Worm (Caenorhabditis elegans) whole organism, late embryonic: Measurements from ENCODE around the gene F09F9.3.

ENCODE experiments used
- C08G9.2 ChIP-seq: sonication (generic microtip); optimal IDR thresholded peaks from 2 replicates; lab custom pipeline; 2016; ENCODE audit warnings: mild to moderate bottlenecking, missing genetic modification characterization, moderate library complexity, missing compliant biosample characterization
- T23F11.4 ChIP-seq: fragments of 200-800 bp; sonication (Bioruptor generic); optimal IDR thresholded peaks from 2 replicates; lab custom pipeline; 2018; ENCODE audit warnings: mild to moderate bottlenecking, missing genetic modification characterization, missing compliant biosample characterization
- Y22D7AL.16 ChIP-seq: sonication (generic microtip); optimal IDR thresholded peaks from 2 replicates; lab custom pipeline; 2016; ENCODE audit warnings: missing genetic modification characterization, missing compliant biosample characterization
- ahr-1 ChIP-seq: sonication (generic microtip); optimal IDR thresholded peaks from 2 replicates; lab custom pipeline; 2016; ENCODE audit warnings: missing genetic modification characterization, missing compliant biosample characterization
- ceh-14 ChIP-seq: sonication (generic microtip); optimal IDR thresholded peaks from 2 replicates; lab custom pipeline; 2016; ENCODE audit warnings: missing genotype, missing genetic modification characterization, missing compliant biosample characterization
- ceh-19 ChIP-seq: fragments of 200-800 bp; sonication (Bioruptor generic); optimal IDR thresholded peaks from 2 replicates; lab custom pipeline; 2018; ENCODE audit warnings: mild to moderate bottlenecking, missing genetic modification characterization, missing compliant biosample characterization
- ceh-22 ChIP-seq: sonication (generic microtip); optimal IDR thresholded peaks from 2 replicates; lab custom pipeline; 2017; ENCODE audit warnings: missing biosample characterization, missing genetic modification characterization
- ceh-24 ChIP-seq: sonication (generic microtip); optimal IDR thresholded peaks from 2 replicates; lab custom pipeline; 2016; ENCODE audit warnings: mild to moderate bottlenecking, missing genetic modification characterization, missing compliant biosample characterization
- ceh-30 ChIP-seq: fragments of 150-350 bp; optimal IDR thresholded peaks from 2 replicates; lab custom pipeline; 2014; ENCODE audit warnings: missing biosample characterization, missing genetic modification characterization
- ceh-31 ChIP-seq: sonication (generic microtip); optimal IDR thresholded peaks from 2 replicates; lab custom pipeline; 2016; ENCODE audit warnings: missing genetic modification characterization, missing compliant biosample characterization
- ceh-34 ChIP-seq: sonication (generic microtip); optimal IDR thresholded peaks from 2 replicates; lab custom pipeline; 2016; ENCODE audit warnings: mild to moderate bottlenecking, missing genetic modification characterization, missing compliant biosample characterization
- ceh-45 ChIP-seq: fragments of 200-800 bp; sonication (Bioruptor generic); IDR thresholded peaks from 2 replicates; pipeline ENCODE4 v1.3.6; 2022; ENCODE audit warnings: missing genetic modification reagents, missing genetic modification characterization, missing compliant biosample characterization
- ceh-48 ChIP-seq: sonication (generic microtip); optimal IDR thresholded peaks from 2 replicates; lab custom pipeline; 2016; ENCODE audit warnings: missing genetic modification characterization, inconsistent platforms, missing compliant biosample characterization
- ceh-6 ChIP-seq: fragments of 200-800 bp; sonication (Bioruptor generic); optimal IDR thresholded peaks from 2 replicates; lab custom pipeline; 2018; ENCODE audit warnings: mild to moderate bottlenecking, missing genetic modification characterization, missing compliant biosample characterization
- ceh-9 ChIP-seq: sonication (generic microtip); optimal IDR thresholded peaks from 2 replicates; lab custom pipeline; 2016; ENCODE audit warnings: mild to moderate bottlenecking, missing genetic modification characterization, inconsistent platforms, missing compliant biosample characterization
- che-1 ChIP-seq: sonication (generic microtip); optimal IDR thresholded peaks from 2 replicates; lab custom pipeline; 2016; ENCODE audit warnings: mild to moderate bottlenecking, missing genetic modification characterization, missing compliant biosample characterization
- dmd-4 ChIP-seq: sonication (generic microtip); optimal IDR thresholded peaks from 2 replicates; lab custom pipeline; 2016; ENCODE audit warnings: borderline replicate concordance, missing genetic modification characterization, missing compliant biosample characterization
- ets-4 ChIP-seq: sonication (generic microtip); optimal IDR thresholded peaks from 2 replicates; lab custom pipeline; 2016; ENCODE audit warnings: missing genetic modification characterization, missing compliant biosample characterization
- eyg-1 ChIP-seq: sonication (generic microtip); optimal IDR thresholded peaks from 2 replicates; lab custom pipeline; 2016; ENCODE audit warnings: missing genotype, missing genetic modification characterization, missing compliant biosample characterization
- fax-1 ChIP-seq: sonication (generic microtip); optimal IDR thresholded peaks from 2 replicates; lab custom pipeline; 2016; ENCODE audit warnings: missing genotype, missing genetic modification characterization, missing compliant biosample characterization
- fkh-6 ChIP-seq: sonication (generic microtip); optimal IDR thresholded peaks from 2 replicates; lab custom pipeline; 2016; ENCODE audit warnings: missing genetic modification characterization, missing compliant biosample characterization
- gmeb-2 ChIP-seq: sonication (generic microtip); optimal IDR thresholded peaks from 2 replicates; lab custom pipeline; 2016; ENCODE audit warnings: missing genetic modification characterization, inconsistent platforms, missing compliant biosample characterization
- hlh-13 ChIP-seq: fragments of 200-800 bp; sonication (Bioruptor generic); optimal IDR thresholded peaks from 2 replicates; lab custom pipeline; 2018; ENCODE audit warnings: mild to moderate bottlenecking, missing genetic modification characterization, missing compliant biosample characterization
- hlh-15 ChIP-seq: sonication (generic microtip); optimal IDR thresholded peaks from 2 replicates; lab custom pipeline; 2016; ENCODE audit warnings: missing genetic modification characterization, missing compliant biosample characterization
- hlh-8 ChIP-seq: sonication (generic microtip); optimal IDR thresholded peaks from 2 replicates; lab custom pipeline; 2016; ENCODE audit warnings: missing genotype, missing genetic modification characterization, missing compliant biosample characterization
- lim-6 ChIP-seq: sonication (generic microtip); optimal IDR thresholded peaks from 2 replicates; lab custom pipeline; 2016; ENCODE audit warnings: missing genetic modification characterization, missing compliant biosample characterization
- mec-3 ChIP-seq: sonication (generic microtip); optimal IDR thresholded peaks from 2 replicates; lab custom pipeline; 2016; ENCODE audit warnings: borderline replicate concordance, missing genetic modification characterization, missing compliant biosample characterization
- nfya-1 ChIP-seq: sonication (generic microtip); optimal IDR thresholded peaks from 2 replicates; lab custom pipeline; 2017; ENCODE audit warnings: missing genetic modification characterization, mild to moderate bottlenecking, missing compliant biosample characterization, antibody characterized with exemption, moderate library complexity
- npax-4 ChIP-seq: sonication (generic microtip); optimal IDR thresholded peaks from 2 replicates; lab custom pipeline; 2016; ENCODE audit warnings: missing genetic modification characterization, missing compliant biosample characterization
- pax-1 ChIP-seq: fragments of 150-350 bp; optimal IDR thresholded peaks from 2 replicates; lab custom pipeline; 2014; ENCODE audit warnings: missing biosample characterization, missing genetic modification characterization
- pha-2 ChIP-seq: sonication (generic microtip); optimal IDR thresholded peaks from 2 replicates; lab custom pipeline; 2017; ENCODE audit warnings: mild to moderate bottlenecking, missing genetic modification characterization, missing compliant biosample characterization
- pros-1 ChIP-seq: fragments of 150-350 bp; optimal IDR thresholded peaks from 2 replicates; lab custom pipeline; 2014; ENCODE audit warnings: missing biosample characterization, missing genetic modification reagents, missing genetic modification characterization
- ref-2 ChIP-seq: sonication (generic microtip); optimal IDR thresholded peaks from 2 replicates; lab custom pipeline; 2016; ENCODE audit warnings: missing genetic modification characterization, missing compliant biosample characterization
- rnt-1 ChIP-seq: sonication (generic microtip); optimal IDR thresholded peaks from 2 replicates; lab custom pipeline; 2016; ENCODE audit warnings: missing genetic modification characterization, missing compliant biosample characterization
- sdc-2 ChIP-seq: sonication (generic microtip); optimal IDR thresholded peaks from 2 replicates; lab custom pipeline; 2016; ENCODE audit warnings: missing genotype, missing genetic modification characterization, missing compliant biosample characterization
- sox-2 ChIP-seq: fragments of 200-800 bp; sonication (Bioruptor generic); IDR thresholded peaks from 2 replicates; pipeline ENCODE4 v1.3.6; 2022; ENCODE audit warnings: missing genetic modification reagents, missing genetic modification characterization, missing compliant biosample characterization
- sox-4 ChIP-seq: sonication (generic microtip); optimal IDR thresholded peaks from 2 replicates; lab custom pipeline; 2017; ENCODE audit warnings: mild to moderate bottlenecking, missing genetic modification characterization, inconsistent platforms, missing compliant biosample characterization
- syd-9 ChIP-seq: sonication (generic microtip); optimal IDR thresholded peaks from 2 replicates; lab custom pipeline; 2016; ENCODE audit warnings: mild to moderate bottlenecking, missing genetic modification characterization, moderate library complexity, missing compliant biosample characterization
- tbx-7 ChIP-seq: sonication (generic microtip); optimal IDR thresholded peaks from 2 replicates; lab custom pipeline; 2016; ENCODE audit warnings: missing genotype, missing genetic modification characterization, missing compliant biosample characterization
- ttx-3 ChIP-seq: sonication (generic microtip); optimal IDR thresholded peaks from 2 replicates; lab custom pipeline; 2016; ENCODE audit warnings: missing genetic modification reagents, missing genetic modification characterization, missing compliant biosample characterization
- unc-42 ChIP-seq: sonication (generic microtip); optimal IDR thresholded peaks from 2 replicates; lab custom pipeline; 2016; ENCODE audit warnings: missing genotype, missing genetic modification characterization, missing compliant biosample characterization
- unc-55 ChIP-seq: sonication (generic microtip); optimal IDR thresholded peaks from 2 replicates; lab custom pipeline; 2017; ENCODE audit warnings: missing biosample characterization, missing genetic modification reagents, missing genetic modification characterization
- unc-86 ChIP-seq: sonication (generic microtip); optimal IDR thresholded peaks from 2 replicates; lab custom pipeline; 2016; ENCODE audit warnings: missing genetic modification characterization, missing compliant biosample characterization
- ztf-16 ChIP-seq: sonication (generic microtip); optimal IDR thresholded peaks from 2 replicates; lab custom pipeline; 2017; ENCODE audit warnings: missing genetic modification characterization, missing compliant biosample characterization

The F09F9.3 gene

ce11 chrX:4120935-4121334 is at the start of gene F09F9.3:
F09F9.3 (minus strand) TSS chrX:4121035.
- no peak for TF ChIP-seq ref-2 (tag; lab: Kevin White, UChicago)
- TF ChIP-seq sox-2 (GFP tag; lab: Robert Waterston, UW): no peak
- TF ChIP-seq ahr-1 (tag; lab: Kevin White, UChicago): no peak
- TF ChIP-seq pax-1 (tag; lab: Kevin White, UChicago): no peak
- no peak for TF ChIP-seq unc-55
- no peak for TF ChIP-seq ceh-24 (tag; lab: Kevin White, UChicago)
- TF ChIP-seq ceh-6 (GFP tag; lab: Kevin White, UChicago): no peak
- TF ChIP-seq unc-86: no peak
- TF ChIP-seq ceh-30 (tag; lab: Kevin White, UChicago): no peak
- no peak for TF ChIP-seq hlh-8
- no peak for TF ChIP-seq tbx-7 (tag; lab: Kevin White, UChicago)
- TF ChIP-seq sox-4 (tag; lab: Kevin White, UChicago): no peak
- no peak for TF ChIP-seq ceh-34 (tag; lab: Kevin White, UChicago)

DNA sequence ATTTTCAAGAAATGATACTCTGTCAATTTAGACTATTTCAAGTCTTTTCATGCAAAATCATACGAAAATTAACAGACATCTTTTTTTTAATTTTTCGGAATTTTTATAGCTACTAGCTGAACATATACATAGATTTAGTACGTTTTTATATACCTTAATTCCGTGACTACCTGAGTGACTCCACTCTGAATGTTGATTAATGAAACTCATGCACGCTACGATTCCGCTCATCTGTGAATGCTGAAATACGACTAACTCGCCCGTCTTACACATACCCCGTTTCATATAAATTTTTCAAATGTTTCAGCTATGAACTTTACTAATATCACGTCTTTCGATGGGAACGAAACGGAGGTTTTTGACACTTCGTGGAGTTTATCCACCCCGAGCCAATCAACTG is 46.3 kb upstream of the F09F9.3 start, which contains the start of gene ZK470.14:
Gene ZK470.14 (plus strand): TSS at position 301 of the 400 bp plus-strand sequence.
- TF ChIP-seq syd-9 (tag; lab: Kevin White, UChicago) (no peak), hlh-13 (no peak), gmeb-2 (tag; lab: Kevin White, UChicago) (no peak), mec-3 (tag; lab: Kevin White, UChicago) (no peak), ztf-16 (tag; lab: Kevin White, UChicago) (no peak), ceh-31 (tag; lab: Kevin White, UChicago) (no peak), rnt-1 (no peak), sdc-2 (tag; lab: Kevin White, UChicago) (no peak), ceh-19 (no peak), Y22D7AL.16 (tag; lab: Kevin White, UChicago) (no peak), che-1 (tag; lab: Kevin White, UChicago) (no peak), T23F11.4 (GFP tag; lab: Kevin White, UChicago) (no peak), pros-1 (tag; lab: Kevin White, UChicago) (no peak), dmd-4 (tag; lab: Kevin White, UChicago) (no peak), unc-55 (no peak)

ce11 chrX:4163391-4163790 is 42.6 kb upstream of the F09F9.3 start, which contains the start of gene ZK470.1:
ZK470.1 (plus strand) TSS chrX:4163691.
- no peak for TF ChIP-seq dmd-4 (tag; lab: Kevin White, UChicago)
- TF ChIP-seq unc-42 (tag; lab: Kevin White, UChicago): peak; percentile 40
- TF ChIP-seq ceh-34 (tag; lab: Kevin White, UChicago): no peak

DNA sequence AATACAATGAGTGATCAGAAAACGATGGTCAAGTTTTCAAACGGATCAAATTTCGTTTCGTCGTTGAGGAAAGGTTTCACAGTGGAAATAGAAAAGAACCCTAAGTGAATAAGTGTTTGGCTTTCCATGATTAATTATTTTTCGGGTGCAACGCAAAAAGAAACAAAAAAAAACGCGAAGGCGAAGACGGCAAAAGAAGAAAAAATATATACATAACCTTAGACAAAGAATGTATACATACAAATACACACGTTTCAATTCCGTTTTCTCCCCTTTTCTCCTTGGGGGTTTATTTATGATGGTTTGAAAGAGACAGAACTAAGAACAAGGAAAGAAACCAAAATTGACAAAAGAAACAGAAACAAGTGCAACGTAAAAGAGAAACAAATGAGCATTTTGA is 41.1 kb upstream of the F09F9.3 start:
- TF ChIP-seq ceh-6 (GFP tag; lab: Kevin White, UChicago): no peak
- no peak for TF ChIP-seq hlh-8
- no peak for TF ChIP-seq pha-2 (tag; lab: Kevin White, UChicago)
- TF ChIP-seq ets-4 (tag; lab: Kevin White, UChicago): no peak
- no peak for TF ChIP-seq hlh-15
- TF ChIP-seq npax-4 (tag; lab: Kevin White, UChicago): no peak
- no peak for TF ChIP-seq dmd-4 (tag; lab: Kevin White, UChicago)
- no peak for TF ChIP-seq rnt-1
- TF ChIP-seq ceh-24 (tag; lab: Kevin White, UChicago): no peak
- TF ChIP-seq fkh-6 (tag; lab: Kevin White, UChicago): no peak
- TF ChIP-seq nfya-1 (tag; lab: Kevin White, UChicago): no peak
- no peak for TF ChIP-seq sdc-2 (tag; lab: Kevin White, UChicago)
- TF ChIP-seq ahr-1 (tag; lab: Kevin White, UChicago): no peak

- TF ChIP-seq ceh-48 (tag; lab: Kevin White, UChicago): no peak
- no peak for TF ChIP-seq ceh-45 (GFP tag; lab: Robert Waterston, UW)
- TF ChIP-seq lim-6 (tag; lab: Kevin White, UChicago): no peak
- TF ChIP-seq sdc-2 (tag; lab: Kevin White, UChicago): no peak
- no peak for TF ChIP-seq pros-1 (tag; lab: Kevin White, UChicago)
- no peak for TF ChIP-seq eyg-1 (tag; lab: Kevin White, UChicago)
- no peak for TF ChIP-seq ceh-14
- no peak for TF ChIP-seq ceh-6 (GFP tag; lab: Kevin White, UChicago)
- no peak for TF ChIP-seq ceh-24 (tag; lab: Kevin White, UChicago)
- TF ChIP-seq pha-2 (tag; lab: Kevin White, UChicago): no peak
- TF ChIP-seq ceh-9 (tag; lab: Kevin White, UChicago): no peak
- TF ChIP-seq mec-3 (tag; lab: Kevin White, UChicago): no peak
- TF ChIP-seq T23F11.4 (GFP tag; lab: Kevin White, UChicago): no peak
- no peak for TF ChIP-seq hlh-15
- no peak for TF ChIP-seq fax-1 (tag; lab: Kevin White, UChicago)
- no peak for TF ChIP-seq ttx-3 (tag; lab: Kevin White, UChicago)
- no peak for TF ChIP-seq C08G9.2 (tag; lab: Kevin White, UChicago)
- TF ChIP-seq ceh-22 (tag; lab: Kevin White, UChicago): no peak
- TF ChIP-seq ceh-30 (tag; lab: Kevin White, UChicago): no peak
- no peak for TF ChIP-seq ahr-1 (tag; lab: Kevin White, UChicago)
Observed at ce11 chrX:4159929-4160328, 39.1 kb upstream of the F09F9.3 start.
